Worm (Caenorhabditis elegans) whole organism, L2 larva: ENCODE data around the gene nas-25.

Experiments
- C34F6.9 ChIP-seq: fragments of 150-350 bp; optimal IDR thresholded peaks from 2 replicates; lab custom pipeline; 2014; ENCODE audit warnings: missing biosample characterization, missing genetic modification characterization
- F13H6.1 ChIP-seq: sonication (generic microtip); optimal IDR thresholded peaks from 2 replicates; lab custom pipeline; 2016; ENCODE audit warnings: missing genetic modification characterization, missing compliant biosample characterization
- R02D3.7 ChIP-seq: fragments of 150-350 bp; optimal IDR thresholded peaks from 2 replicates; lab custom pipeline; 2014; ENCODE audit warnings: missing biosample characterization, missing genetic modification characterization
- Y55F3AM.14 ChIP-seq: fragments of 200-800 bp; sonication (Bioruptor generic); optimal IDR thresholded peaks from 2 replicates; lab custom pipeline; 2018; ENCODE audit warnings: mild to moderate bottlenecking, missing genetic modification characterization, missing compliant biosample characterization
- ZK546.5 ChIP-seq: sonication (generic microtip); optimal IDR thresholded peaks from 2 replicates; lab custom pipeline; 2017; ENCODE audit warnings: missing biosample characterization, missing genetic modification characterization
- alr-1 ChIP-seq: fragments of 150-350 bp; optimal IDR thresholded peaks from 2 replicates; lab custom pipeline; 2014; ENCODE audit warnings: missing biosample characterization, missing genetic modification characterization
- aly-2 ChIP-seq: fragments of 150-350 bp; optimal IDR thresholded peaks from 2 replicates; lab custom pipeline; 2014; ENCODE audit warnings: missing biosample characterization, missing genetic modification characterization
- ama-1 ChIP-seq: fragments of 150-350 bp; optimal IDR thresholded peaks from 2 replicates; lab custom pipeline; 2018; ENCODE audit warnings: inconsistent platforms
- blmp-1 ChIP-seq: sonication (generic microtip); optimal IDR thresholded peaks from 2 replicates; lab custom pipeline; 2017; ENCODE audit warnings: missing genetic modification characterization, mild to moderate bottlenecking, missing compliant biosample characterization, antibody characterized with exemption, moderate library complexity; ENCODE audit not compliant: insufficient read depth
- ceh-16 ChIP-seq: fragments of 150-350 bp; optimal IDR thresholded peaks from 2 replicates; lab custom pipeline; 2014; ENCODE audit warnings: missing biosample characterization, missing genetic modification characterization
- ceh-82 ChIP-seq: fragments of 150-350 bp; optimal IDR thresholded peaks from 2 replicates; lab custom pipeline; 2014; ENCODE audit warnings: missing biosample characterization, missing genetic modification characterization
- crh-2 ChIP-seq: sonication (generic microtip); optimal IDR thresholded peaks from 2 replicates; lab custom pipeline; 2017; ENCODE audit warnings: missing biosample characterization, missing genetic modification characterization
- dmd-4 ChIP-seq: sonication (generic microtip); optimal IDR thresholded peaks from 2 replicates; lab custom pipeline; 2017; ENCODE audit warnings: missing biosample characterization, missing genetic modification characterization
- egl-27 ChIP-seq: sonication (generic microtip); optimal IDR thresholded peaks from 3 replicates; lab custom pipeline; 2017; ENCODE audit warnings: missing biosample characterization, missing genetic modification reagents, missing genetic modification characterization
- elt-1 ChIP-seq: fragments of 150-350 bp; optimal IDR thresholded peaks from 2 replicates; lab custom pipeline; 2014; ENCODE audit warnings: missing biosample characterization, missing genetic modification characterization
- elt-3 ChIP-seq: sonication (generic microtip); optimal IDR thresholded peaks from 2 replicates; lab custom pipeline; 2017; ENCODE audit warnings: missing biosample characterization, missing genetic modification characterization
- fos-1 ChIP-seq: fragments of 150-350 bp; optimal IDR thresholded peaks from 2 replicates; lab custom pipeline; 2014; ENCODE audit warnings: missing biosample characterization, missing genetic modification characterization
- gmeb-1 ChIP-seq: fragments of 150-350 bp; optimal IDR thresholded peaks from 2 replicates; lab custom pipeline; 2014; ENCODE audit warnings: missing biosample characterization, missing genetic modification characterization
- lin-11 ChIP-seq: fragments of 150-350 bp; sonication (generic microtip); optimal IDR thresholded peaks from 2 replicates; lab custom pipeline; 2014; ENCODE audit warnings: missing biosample characterization, missing genetic modification characterization, inconsistent platforms, mixed read lengths
- lin-13 ChIP-seq: fragments of 150-350 bp; optimal IDR thresholded peaks from 2 replicates; lab custom pipeline; 2014; ENCODE audit warnings: missing biosample characterization, missing genetic modification reagents, missing genetic modification characterization
- lin-39 ChIP-seq: fragments of 150-350 bp; optimal IDR thresholded peaks from 2 replicates; lab custom pipeline; 2014; ENCODE audit warnings: missing biosample characterization, missing genetic modification reagents, missing genetic modification characterization
- lsy-2 ChIP-seq, 2 experiments: fragments of 150-350 bp in 1 of 2; sonication (generic microtip) in 1 of 2; optimal IDR thresholded peaks; 2 replicates each; lab custom pipeline; 2014 to 2017; ENCODE audit warnings: missing biosample characterization in 2 of 2, missing genetic modification characterization in 2 of 2
- mab-5 ChIP-seq: fragments of 150-350 bp; optimal IDR thresholded peaks from 2 replicates; lab custom pipeline; 2014; ENCODE audit warnings: missing biosample characterization, missing genetic modification characterization
- mbf-1 ChIP-seq: sonication (generic microtip); optimal IDR thresholded peaks from 2 replicates; lab custom pipeline; 2017; ENCODE audit warnings: missing biosample characterization, missing genetic modification characterization
- mdl-1 ChIP-seq, 2 experiments: fragments of 150-350 bp in 1 of 2; sonication (generic microtip) in 1 of 2; optimal IDR thresholded peaks; 2 replicates each; lab custom pipeline; 2017; ENCODE audit warnings: missing biosample characterization in 2 of 2, missing genetic modification characterization in 2 of 2
- nhr-10 ChIP-seq: sonication (generic microtip); optimal IDR thresholded peaks from 2 replicates; lab custom pipeline; 2017; ENCODE audit warnings: missing biosample characterization, missing genetic modification characterization
- nhr-11 ChIP-seq: fragments of 150-350 bp; optimal IDR thresholded peaks from 2 replicates; lab custom pipeline; 2014; ENCODE audit warnings: missing biosample characterization, missing genetic modification characterization
- nhr-12 ChIP-seq: fragments of 150-350 bp; optimal IDR thresholded peaks from 2 replicates; lab custom pipeline; 2014; ENCODE audit warnings: missing biosample characterization, missing genetic modification characterization
- nhr-129 ChIP-seq: fragments of 150-350 bp; optimal IDR thresholded peaks from 2 replicates; lab custom pipeline; 2014; ENCODE audit warnings: missing biosample characterization, missing genetic modification characterization
- nhr-21 ChIP-seq: fragments of 150-350 bp; optimal IDR thresholded peaks from 2 replicates; lab custom pipeline; 2014; ENCODE audit warnings: missing biosample characterization, missing genetic modification characterization
- nhr-23 ChIP-seq: fragments of 150-350 bp; optimal IDR thresholded peaks from 2 replicates; lab custom pipeline; 2014; ENCODE audit warnings: missing biosample characterization, missing genetic modification reagents, missing genetic modification characterization
- nhr-237 ChIP-seq: fragments of 150-350 bp; optimal IDR thresholded peaks from 2 replicates; lab custom pipeline; 2014; ENCODE audit warnings: missing biosample characterization, missing genetic modification characterization
- nhr-25 ChIP-seq: fragments of 150-350 bp; sonication (generic microtip); optimal IDR thresholded peaks from 3 replicates; lab custom pipeline; 2014; ENCODE audit warnings: missing biosample characterization, missing genetic modification characterization
- nhr-6 ChIP-seq: fragments of 150-350 bp; optimal IDR thresholded peaks from 2 replicates; lab custom pipeline; 2014; ENCODE audit warnings: missing biosample characterization, missing genetic modification characterization
- nhr-77 ChIP-seq: fragments of 150-350 bp; optimal IDR thresholded peaks from 2 replicates; lab custom pipeline; 2014; ENCODE audit warnings: missing biosample characterization, missing genetic modification characterization
- peb-1 ChIP-seq: fragments of 150-350 bp; optimal IDR thresholded peaks from 2 replicates; lab custom pipeline; 2014; ENCODE audit warnings: missing biosample characterization, missing genetic modification characterization
- sem-4 ChIP-seq: fragments of 150-350 bp; optimal IDR thresholded peaks from 2 replicates; lab custom pipeline; 2014; ENCODE audit warnings: missing biosample characterization, missing genetic modification reagents, missing genetic modification characterization
- skn-1 ChIP-seq: sonication (generic microtip); optimal IDR thresholded peaks from 2 replicates; lab custom pipeline; 2017; ENCODE audit warnings: missing biosample characterization, missing genetic modification characterization
- sma-3 ChIP-seq: sonication (generic microtip); optimal IDR thresholded peaks from 2 replicates; lab custom pipeline; 2016; ENCODE audit warnings: missing genetic modification reagents, missing genetic modification characterization, missing compliant biosample characterization
- sma-9 ChIP-seq, 2 experiments: fragments of 150-350 bp in 1 of 2; sonication (generic microtip) in 1 of 2; optimal IDR thresholded peaks; 2 replicates each; lab custom pipeline; 2014 to 2016; ENCODE audit warnings: missing genetic modification characterization in 2 of 2, mild to moderate bottlenecking in 1 of 2, missing biosample characterization in 1 of 2, missing compliant biosample characterization in 1 of 2, missing genetic modification reagents in 1 of 2, moderate library complexity in 1 of 2
- snpc-4 ChIP-seq: fragments of 150-350 bp; optimal IDR thresholded peaks from 2 replicates; lab custom pipeline; 2014; ENCODE audit warnings: missing biosample characterization, missing genetic modification characterization
- unc-39 ChIP-seq: fragments of 150-350 bp; optimal IDR thresholded peaks from 2 replicates; lab custom pipeline; 2014; ENCODE audit warnings: missing biosample characterization, missing genetic modification characterization
- unc-55 ChIP-seq: fragments of 150-350 bp; sonication (generic microtip); optimal IDR thresholded peaks from 3 replicates; lab custom pipeline; 2014; ENCODE audit warnings: missing biosample characterization, missing genetic modification reagents, missing genetic modification characterization
- unc-62 ChIP-seq: fragments of 150-350 bp; optimal IDR thresholded peaks from 2 replicates; lab custom pipeline; 2014; ENCODE audit warnings: missing biosample characterization, missing genetic modification reagents, missing genetic modification characterization
- zag-1 ChIP-seq: fragments of 150-350 bp; optimal IDR thresholded peaks from 2 replicates; lab custom pipeline; 2014; ENCODE audit warnings: missing biosample characterization, missing genetic modification characterization
- ztf-1 ChIP-seq: fragments of 200-800 bp; sonication (Bioruptor generic); conservative IDR thresholded peaks from 2 replicates; pipeline ENCODE4 v1.3.6; 2022; ENCODE audit warnings: missing genetic modification characterization, missing compliant biosample characterization
- ztf-11 ChIP-seq: sonication (generic microtip); optimal IDR thresholded peaks from 2 replicates; lab custom pipeline; 2017; ENCODE audit warnings: missing biosample characterization, missing genetic modification characterization
- ztf-4 ChIP-seq: fragments of 150-350 bp; optimal IDR thresholded peaks from 2 replicates; lab custom pipeline; 2014; ENCODE audit warnings: missing biosample characterization, missing genetic modification characterization

nas-25 gene

DNA sequence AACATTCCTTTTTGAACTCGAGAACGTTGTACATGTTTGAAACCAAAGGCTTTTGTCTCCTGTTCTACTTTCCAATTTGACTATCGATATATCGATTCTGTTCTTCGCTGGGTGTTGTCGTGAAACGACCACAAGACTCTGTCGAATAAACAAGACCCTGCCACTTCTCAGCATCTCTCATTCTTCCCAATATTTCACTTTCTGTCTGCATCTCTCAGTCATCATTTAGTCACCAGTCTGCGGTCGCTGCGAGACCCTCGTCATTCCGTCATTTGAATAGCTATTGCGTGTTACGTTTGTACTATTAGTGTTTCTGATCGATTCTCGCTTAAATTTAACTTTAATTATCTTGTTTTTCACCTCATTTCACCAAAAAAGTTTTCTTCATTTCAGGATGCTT is 38.5 kb upstream of the nas-25 start (continued):
- TF ChIP-seq zag-1 (tag; lab: Kevin White, UChicago), result peak; percentile 76

DNA sequence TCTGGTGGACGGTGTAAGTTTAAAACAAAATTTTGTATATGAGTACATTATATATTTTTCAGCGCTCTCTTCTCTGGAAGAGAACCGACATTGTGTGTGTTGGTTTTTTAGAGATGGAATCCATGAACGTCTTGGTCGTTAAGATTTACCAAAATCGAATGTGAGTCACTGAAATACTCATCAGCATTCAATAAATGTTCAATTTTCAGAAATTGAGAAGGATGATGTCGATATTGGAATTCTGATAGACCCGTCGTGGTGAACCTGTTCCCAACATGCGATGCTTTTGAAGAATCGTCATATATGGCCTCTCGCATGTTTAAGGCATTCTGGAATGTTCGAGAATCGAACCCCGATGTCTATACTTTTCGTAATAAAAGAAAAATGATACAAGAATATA is 37.1 kb upstream of the nas-25 start:
- TF ChIP-seq lin-11 (tag; lab: Kevin White, UChicago), result no peak
- no peak for TF ChIP-seq fos-1 (tag; lab: Kevin White, UChicago)
- no peak for TF ChIP-seq egl-27 (tag; lab: Kevin White, UChicago)

DNA sequence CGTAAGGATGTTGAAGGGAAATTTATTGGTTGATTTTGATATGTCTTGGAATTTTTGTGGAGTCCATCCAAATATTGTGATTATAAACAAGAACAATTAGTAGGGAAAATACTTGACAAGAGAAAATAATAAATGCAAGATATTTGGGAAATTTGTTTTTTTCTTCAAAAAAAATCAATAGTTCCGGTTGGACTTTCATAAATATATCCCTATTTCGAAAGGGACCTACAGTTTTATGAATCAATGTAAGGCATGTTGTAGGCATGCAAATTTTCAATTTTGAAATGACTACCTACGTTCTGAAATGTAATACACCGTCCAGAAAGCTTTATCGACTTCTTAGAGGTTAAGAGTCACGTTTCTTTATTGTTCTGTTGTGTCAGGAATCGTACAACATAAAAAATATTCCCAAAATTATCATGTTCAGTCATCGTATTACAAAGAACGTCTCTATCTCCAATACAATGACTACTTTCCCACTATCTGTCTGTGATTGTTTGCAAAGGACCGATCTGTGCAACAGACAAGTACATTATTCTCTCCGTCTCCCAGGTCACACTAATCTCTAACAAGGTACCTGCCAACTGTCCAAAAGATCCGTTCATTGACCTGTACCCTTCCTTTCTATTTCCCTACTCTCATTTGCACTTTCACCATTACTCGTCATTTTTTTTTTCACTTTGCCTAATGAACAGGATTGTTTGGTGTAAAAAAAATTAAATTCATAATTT is 35.9 kb upstream of the nas-25 start, which contains the start of gene F07H5.13:
TSS of gene F07H5.13 (plus strand) at position 730 of the 731 bp plus-strand sequence.
- TF ChIP-seq R02D3.7 (tag; lab: Kevin White, UChicago), result no peak
- TF ChIP-seq gmeb-1 (tag; lab: Kevin White, UChicago), result no peak
- TF ChIP-seq ceh-16 (tag; lab: Kevin White, UChicago), result no peak
- TF ChIP-seq lin-39 (tag; lab: Kevin White, UChicago), result no peak
- TF ChIP-seq nhr-77 (tag; lab: Kevin White, UChicago), result no peak
- TF ChIP-seq ztf-4 (tag; lab: Kevin White, UChicago), result peak; percentile 71
- TF ChIP-seq snpc-4, result no peak
- no peak for TF ChIP-seq mdl-1 (tag; optimal IDR thresholded peaks at IDR 0.05; lab: Kevin White, UChicago)
- TF ChIP-seq dmd-4 (tag; lab: Kevin White, UChicago), result no peak
- TF ChIP-seq Y55F3AM.14 (GFP tag; lab: Kevin White, UChicago), result peak; percentile 76
- TF ChIP-seq aly-2, result no peak
- TF ChIP-seq nhr-6 (tag; lab: Kevin White, UChicago), result no peak
- TF ChIP-seq F13H6.1, result peak; percentile 62
- TF ChIP-seq unc-62 (GFP tag; lab: Kevin White, UChicago), result no peak
- no peak for TF ChIP-seq egl-27 (tag; lab: Kevin White, UChicago)
- TF ChIP-seq elt-1, result no peak
- no peak for TF ChIP-seq mbf-1 (tag; lab: Kevin White, UChicago)
- TF ChIP-seq lsy-2 (tag; optimal IDR thresholded peaks at IDR 0.05; lab: Kevin White, UChicago), result peak in 1 of 2 experiments; percentile 63
- TF ChIP-seq nhr-129 (tag; lab: Kevin White, UChicago), result peak; percentile 22
- peak; percentile 40 for TF ChIP-seq C34F6.9
- TF ChIP-seq lin-11 (tag; lab: Kevin White, UChicago), result no peak
- peak; percentile 63 for TF ChIP-seq sma-3 (GFP tag; lab: Kevin White, UChicago)
- no peak for TF ChIP-seq elt-3 (tag; lab: Kevin White, UChicago)
- no peak for TF ChIP-seq peb-1 (tag; lab: Kevin White, UChicago)
- no peak for TF ChIP-seq skn-1 (tag; lab: Kevin White, UChicago)
- peak; percentile 54 for TF ChIP-seq lin-13
- TF ChIP-seq nhr-11, result no peak
- no peak for TF ChIP-seq ama-1 (lab: Kevin White, UChicago)
- no peak for TF ChIP-seq blmp-1
- no peak for TF ChIP-seq ceh-82
- TF ChIP-seq zag-1 (tag; lab: Kevin White, UChicago), result no peak
- TF ChIP-seq crh-2 (tag; lab: Kevin White, UChicago), result peak; percentile 69
- TF ChIP-seq unc-39 (tag; lab: Kevin White, UChicago), result no peak
- TF ChIP-seq nhr-10 (tag; lab: Kevin White, UChicago), result no peak
- no peak for TF ChIP-seq ZK546.5 (tag; lab: Kevin White, UChicago)
- TF ChIP-seq alr-1 (tag; lab: Kevin White, UChicago), result no peak
- TF ChIP-seq sma-9 (GFP tag; optimal IDR thresholded peaks at IDR 0.05; lab: Kevin White, UChicago), result peak; percentile 56
- TF ChIP-seq sma-9 (tag; optimal IDR thresholded peaks at IDR 0.05; lab: Kevin White, UChicago), result no peak
- TF ChIP-seq nhr-21, result peak; percentile 38
- no peak for TF ChIP-seq mab-5 (tag; lab: Kevin White, UChicago)
- no peak for TF ChIP-seq nhr-237 (tag; lab: Kevin White, UChicago)
- TF ChIP-seq fos-1 (tag; lab: Kevin White, UChicago), result no peak
- TF ChIP-seq nhr-25 (tag; lab: Kevin White, UChicago), result peak; percentile 71
- peak; percentile 4 for TF ChIP-seq nhr-12 (tag; lab: Kevin White, UChicago)
- no peak for TF ChIP-seq nhr-23 (tag; lab: Kevin White, UChicago)
- TF ChIP-seq ztf-1, result no peak
- TF ChIP-seq unc-55 (GFP tag; lab: Kevin White, UChicago), result peak; percentile 14
- no peak for TF ChIP-seq sem-4 (tag; lab: Kevin White, UChicago)
- TF ChIP-seq ztf-11, result no peak
